Fruit fly (Drosophila melanogaster) whole organism, embryonic: ENCODE measurements around the gene CG13455.

Experiments used
- B-H2 ChIP-seq: fragments of 200-800 bp; sonication (Bioruptor generic); optimal IDR thresholded peaks from 2 replicates; lab custom pipeline; 2018; ENCODE audit warnings: missing biosample characterization, mild to moderate bottlenecking, missing genetic modification characterization
- CG13296 ChIP-seq: fragments of 200-800 bp; sonication (Bioruptor generic); optimal IDR thresholded peaks from 3 replicates; lab custom pipeline; 2018; ENCODE audit warnings: missing biosample characterization, mild to moderate bottlenecking, missing genetic modification characterization
- CG14710 ChIP-seq: fragments of 200-800 bp; sonication (Bioruptor generic); optimal IDR thresholded peaks from 3 replicates; lab custom pipeline; 2019; ENCODE audit warnings: missing biosample characterization, mild to moderate bottlenecking, missing genetic modification characterization, moderate library complexity
- CG15601 ChIP-seq: fragments of 200-800 bp; sonication (Bioruptor generic); optimal IDR thresholded peaks from 3 replicates; lab custom pipeline; 2019; ENCODE audit warnings: missing biosample characterization, mild to moderate bottlenecking, missing genetic modification characterization, moderate library complexity
- CG17361 ChIP-seq: fragments of 200-800 bp; sonication (Bioruptor generic); IDR thresholded peaks from 3 replicates; pipeline ENCODE4 v1.3.6; 2022; ENCODE audit warnings: missing biosample characterization, missing genetic modification characterization
- CG18011 ChIP-seq: fragments of 200-800 bp; sonication (Bioruptor generic); optimal IDR thresholded peaks from 2 replicates; lab custom pipeline; 2017; ENCODE audit warnings: missing biosample characterization, missing genetic modification characterization, mild to moderate bottlenecking, moderate library complexity, missing genotype
- CG18262 ChIP-seq: fragments of 200-800 bp; optimal IDR thresholded peaks from 3 replicates; lab custom pipeline; 2019; ENCODE audit warnings: missing biosample characterization, mild to moderate bottlenecking, missing genetic modification characterization, moderate library complexity
- CG2199 ChIP-seq: fragments of 200-800 bp; sonication (Bioruptor generic); IDR thresholded peaks from 3 replicates; pipeline ENCODE4 v1.3.6; 2022; ENCODE audit warnings: missing biosample characterization, missing genetic modification characterization
- CG8924 ChIP-seq: fragments of 200-800 bp; optimal IDR thresholded peaks from 3 replicates; lab custom pipeline; 2019; ENCODE audit warnings: missing biosample characterization, mild to moderate bottlenecking, missing genetic modification characterization, moderate library complexity
- CHES-1-like ChIP-seq: fragments of 200-800 bp; sonication (Bioruptor generic); optimal IDR thresholded peaks from 2 replicates; lab custom pipeline; 2016; ENCODE audit warnings: missing biosample characterization, missing genetic modification characterization
- Dip3 ChIP-seq: fragments of 200-800 bp; sonication (Bioruptor generic); optimal IDR thresholded peaks from 3 replicates; lab custom pipeline; 2016; ENCODE audit warnings: missing biosample characterization, missing genetic modification characterization
- Dref ChIP-seq: fragments of 200-800 bp; sonication (Bioruptor generic); IDR thresholded peaks from 2 replicates; pipeline ENCODE4 v1.3.6; 2022; ENCODE audit warnings: missing biosample characterization, missing genetic modification characterization
- Ets65A ChIP-seq: fragments of 200-800 bp; sonication (Bioruptor generic); peaks from one replicate; lab custom pipeline; 2016; ENCODE audit warnings: missing biosample characterization, missing genetic modification characterization
- Gug ChIP-seq: fragments of 200-800 bp; sonication (Bioruptor generic); IDR thresholded peaks from 4 replicates; pipeline ENCODE4 v1.3.6; 2022; ENCODE audit warnings: missing biosample characterization, missing genetic modification characterization
- Hsf ChIP-seq: fragments of 200-800 bp; sonication (Bioruptor generic); optimal IDR thresholded peaks from 3 replicates; lab custom pipeline; 2016; ENCODE audit warnings: missing biosample characterization, missing genetic modification characterization
- Med ChIP-seq: fragments of 200-800 bp; sonication (Bioruptor generic); peaks from one replicate; lab custom pipeline; 2016; ENCODE audit warnings: missing biosample characterization, missing genetic modification characterization, mild to moderate bottlenecking, inconsistent platforms, moderate library complexity
- Pdp1 ChIP-seq, 2 experiments: fragments of 200-800 bp; sonication (Bioruptor generic); optimal IDR thresholded peaks; 3 replicates each; lab custom pipeline; 2016; ENCODE audit warnings: missing biosample characterization in 2 of 2, missing genetic modification characterization in 2 of 2, mild to moderate bottlenecking in 1 of 2, moderate library complexity in 1 of 2
- Sin3A ChIP-seq: fragments of >200 bp; optimal IDR thresholded peaks from 2 replicates; lab custom pipeline; 2018
- Sox102F ChIP-seq: fragments of 200-800 bp; sonication (Bioruptor generic); optimal IDR thresholded peaks from 2 replicates; lab custom pipeline; 2018; ENCODE audit warnings: missing biosample characterization, mild to moderate bottlenecking, missing genetic modification characterization, moderate library complexity
- Stat92E ChIP-seq, 3 experiments: fragments of >200 bp in 2 of 3; fragments of 200-800 bp in 1 of 3; sonication (Bioruptor generic) in 1 of 3; optimal IDR thresholded peaks; 2 replicates each; lab custom pipeline; 2017 to 2019; ENCODE audit warnings: missing biosample characterization in 3 of 3, missing genetic modification characterization in 3 of 3, mild to moderate bottlenecking in 1 of 3, moderate library complexity in 1 of 3
- abd-A ChIP-seq: fragments of 200-800 bp; sonication (Bioruptor generic); optimal IDR thresholded peaks from 3 replicates; lab custom pipeline; 2019; ENCODE audit warnings: missing biosample characterization, mild to moderate bottlenecking, missing genetic modification characterization, moderate library complexity
- ato ChIP-seq: fragments of 200-800 bp; sonication (Bioruptor generic); IDR thresholded peaks from 2 replicates; pipeline ENCODE4 v1.3.6; 2022; ENCODE audit warnings: missing biosample characterization, missing genetic modification characterization; ENCODE audit not compliant: partially characterized antibody
- cas ChIP-seq: fragments of 200-800 bp; sonication (Bioruptor generic); IDR thresholded peaks from 2 replicates; pipeline ENCODE4 v1.3.6; 2022; ENCODE audit warnings: missing biosample characterization, missing genetic modification characterization
- chinmo ChIP-seq: fragments of 200-800 bp; sonication (Bioruptor generic); IDR thresholded peaks from 4 replicates; pipeline ENCODE4 v1.3.6; 2022; ENCODE audit warnings: missing biosample characterization, missing genetic modification characterization; ENCODE audit not compliant: partially characterized antibody
- ci ChIP-seq: fragments of 200-800 bp; sonication (Bioruptor generic); IDR thresholded peaks from 3 replicates; pipeline ENCODE4 v1.3.6; 2022; ENCODE audit warnings: missing biosample characterization, missing genetic modification characterization
- crc ChIP-seq: fragments of 200-800 bp; sonication (Bioruptor generic); optimal IDR thresholded peaks from 2 replicates; lab custom pipeline; 2016; ENCODE audit warnings: missing biosample characterization, missing genetic modification characterization
- cwo ChIP-seq: fragments of 200-800 bp; sonication (Bioruptor generic); optimal IDR thresholded peaks from 3 replicates; lab custom pipeline; 2017; ENCODE audit warnings: missing biosample characterization, missing genetic modification characterization, mild to moderate bottlenecking, moderate library complexity, missing genetic modification reagents
- ems ChIP-seq: fragments of 200-800 bp; sonication (Bioruptor generic); optimal IDR thresholded peaks from 3 replicates; lab custom pipeline; 2016; ENCODE audit warnings: missing biosample characterization, missing genetic modification characterization
- gro ChIP-seq: fragments of 200-800 bp; sonication (Bioruptor generic); optimal IDR thresholded peaks from 2 replicates; lab custom pipeline; 2016; ENCODE audit warnings: missing biosample characterization, missing genetic modification characterization
- her ChIP-seq: fragments of 200-800 bp; sonication (Bioruptor generic); optimal IDR thresholded peaks from 2 replicates; lab custom pipeline; 2016; ENCODE audit warnings: missing biosample characterization, missing genetic modification characterization
- insv ChIP-seq, 2 experiments: fragments of 200-800 bp; sonication (Bioruptor generic); optimal IDR thresholded peaks; 3 replicates each; lab custom pipeline; 2016 to 2018; ENCODE audit warnings: missing biosample characterization in 2 of 2, missing genetic modification characterization in 2 of 2
- kah ChIP-seq: fragments of 200-800 bp; sonication (Bioruptor generic); optimal IDR thresholded peaks from 2 replicates; lab custom pipeline; 2018; ENCODE audit warnings: missing biosample characterization, mild to moderate bottlenecking, missing genetic modification characterization
- kni ChIP-seq: fragments of 200-800 bp; sonication (Bioruptor generic); optimal IDR thresholded peaks from 3 replicates; lab custom pipeline; 2017; ENCODE audit warnings: mild to moderate bottlenecking, missing biosample characterization, missing genetic modification reagents, missing genetic modification characterization
- lab ChIP-seq: fragments of 200-800 bp; sonication (Bioruptor generic); optimal IDR thresholded peaks from 3 replicates; lab custom pipeline; 2017; ENCODE audit warnings: missing biosample characterization, missing genetic modification characterization, mild to moderate bottlenecking, moderate library complexity, missing genetic modification reagents
- org-1 ChIP-seq: fragments of 200-800 bp; sonication (Bioruptor generic); optimal IDR thresholded peaks from 2 replicates; lab custom pipeline; 2017; ENCODE audit warnings: missing biosample characterization, missing genetic modification characterization
- phol ChIP-seq: fragments of 200-800 bp; sonication (Bioruptor generic); optimal IDR thresholded peaks from 3 replicates; lab custom pipeline; 2018; ENCODE audit warnings: missing biosample characterization, mild to moderate bottlenecking, missing genetic modification characterization, moderate library complexity
- pros ChIP-seq: fragments of 200-800 bp; sonication (Bioruptor generic); optimal IDR thresholded peaks from 3 replicates; lab custom pipeline; 2019; ENCODE audit warnings: missing biosample characterization, mild to moderate bottlenecking, missing genetic modification characterization, moderate library complexity
- rib ChIP-seq: fragments of 200-800 bp; sonication (Bioruptor generic); IDR thresholded peaks from 2 replicates; pipeline ENCODE4 v1.3.6; 2022; ENCODE audit warnings: missing biosample characterization, missing genetic modification characterization
- row ChIP-seq: fragments of 200-800 bp; sonication (Bioruptor generic); IDR thresholded peaks from 3 replicates; pipeline ENCODE4 v1.3.6; 2022; ENCODE audit warnings: missing biosample characterization, missing genetic modification characterization
- sens ChIP-seq: fragments of 200-800 bp; sonication (Bioruptor generic); peaks from one replicate; lab custom pipeline; 2016; ENCODE audit warnings: missing biosample characterization, missing genetic modification characterization
- sqz ChIP-seq: fragments of 200-800 bp; sonication (Bioruptor generic); optimal IDR thresholded peaks from 3 replicates; lab custom pipeline; 2018; ENCODE audit warnings: missing biosample characterization, mild to moderate bottlenecking, missing genetic modification characterization
- unpg ChIP-seq: fragments of 200-800 bp; sonication (Bioruptor generic); optimal IDR thresholded peaks from 3 replicates; lab custom pipeline; 2018; ENCODE audit warnings: missing biosample characterization, mild to moderate bottlenecking, missing genetic modification characterization, moderate library complexity
- vvl ChIP-seq: fragments of 200-800 bp; sonication (Bioruptor generic); IDR thresholded peaks from 2 replicates; pipeline ENCODE4 v1.3.6; 2022; ENCODE audit warnings: missing biosample characterization, missing genetic modification characterization
- zen ChIP-seq: fragments of 200-800 bp; sonication (Bioruptor generic); optimal IDR thresholded peaks from 3 replicates; lab custom pipeline; 2018; ENCODE audit warnings: missing biosample characterization, mild to moderate bottlenecking, missing genetic modification characterization, moderate library complexity

CG13455 gene

dm6 chr3L:15543049-15543448 is 46.7 kb downstream of the CG13455 start:
- no peak for TF ChIP-seq insv (GFP tag; optimal IDR thresholded peaks at IDR 0.05; lab: Kevin White, UChicago)
- no peak for TF ChIP-seq CG18011 (GFP tag; lab: Kevin White, UChicago)
- no peak for TF ChIP-seq Sin3A (lab: Kevin White, UChicago)
- TF ChIP-seq Dref (GFP tag; lab: Robert Waterston, UW): no peak
- no peak for TF ChIP-seq CG13296 (GFP tag; lab: Kevin White, UChicago)

- no peak for TF ChIP-seq unpg (GFP tag; lab: Kevin White, UChicago)
- TF ChIP-seq sens (GFP tag; lab: Kevin White, UChicago): peak; percentile 16
- 0 out of 4 replicates have a peak, but pooled peaks have one; percentile 5 for TF ChIP-seq chinmo (GFP tag; lab: Robert Waterston, UW)
- TF ChIP-seq crc (GFP tag; lab: Kevin White, UChicago): no peak
- no peak for TF ChIP-seq ato (GFP tag; lab: Robert Waterston, UW)
- peak; percentile 91 for TF ChIP-seq vvl (GFP tag; lab: Robert Waterston, UW)
- no peak for TF ChIP-seq rib (GFP tag; lab: Robert Waterston, UW)
- peak; percentile 62 for TF ChIP-seq sqz (GFP tag; lab: Kevin White, UChicago)
- TF ChIP-seq Pdp1 (GFP tag; optimal IDR thresholded peaks at IDR 0.05; lab: Kevin White, UChicago): peak in 1 of 2 experiments; percentile 76
- TF ChIP-seq kni (GFP tag; lab: Kevin White, UChicago): peak; percentile 10
- TF ChIP-seq cwo (GFP tag; lab: Kevin White, UChicago): peak; percentile 62
- no peak for TF ChIP-seq zen
- peak; percentile 93 for TF ChIP-seq pros (GFP tag; lab: Kevin White, UChicago)
- peak; percentile 55 for TF ChIP-seq abd-A (tag; lab: Kevin White, UChicago)
Observed at dm6 chr3L:15543467-15543866, 47.1 kb downstream of the CG13455 start.

DNA sequence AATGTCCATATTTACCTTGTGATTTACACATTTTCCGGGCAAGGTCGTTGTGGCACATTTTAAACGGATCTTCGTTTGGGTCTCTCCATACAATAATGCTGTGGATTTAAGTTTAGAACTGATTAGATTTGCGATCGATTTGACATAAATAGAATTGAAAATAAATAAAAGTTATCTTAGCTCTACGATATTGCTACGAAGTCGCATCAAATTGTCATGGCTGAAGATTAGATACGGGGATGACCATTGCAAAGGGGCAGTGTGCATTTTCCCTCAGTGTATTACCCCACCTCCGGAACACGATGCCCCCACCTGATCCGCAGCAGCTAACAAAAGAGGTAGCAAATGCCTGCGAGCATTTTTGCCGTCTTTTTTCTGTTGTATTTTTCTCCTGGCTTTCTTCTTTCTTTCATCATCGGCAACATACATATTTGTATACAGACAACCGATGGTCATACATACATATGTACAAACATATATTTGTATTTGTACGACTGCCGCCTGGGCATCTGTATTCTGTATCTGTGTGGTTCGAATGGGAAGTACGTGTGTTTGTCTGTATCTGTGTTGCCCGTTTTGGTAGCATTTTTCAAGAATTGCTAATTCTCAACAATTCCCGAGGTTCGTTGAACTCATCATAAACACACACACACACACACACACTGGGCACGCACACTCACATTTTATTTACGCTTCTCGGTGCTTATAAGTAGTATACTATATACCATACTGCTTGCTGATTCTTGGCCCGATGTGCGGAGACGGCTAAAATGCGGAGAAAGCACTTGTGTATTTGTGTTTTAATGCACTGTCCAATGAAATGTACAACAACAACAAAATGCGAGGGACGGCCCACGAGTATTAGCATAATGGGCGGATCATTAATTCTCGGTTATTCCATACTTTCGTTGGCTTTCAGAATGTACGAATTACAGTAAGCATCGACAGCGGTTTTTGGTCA is 48.4 kb downstream of the CG13455 start:
- TF ChIP-seq org-1: no peak
- no peak for TF ChIP-seq her (GFP tag; lab: Kevin White, UChicago)
- peak; percentile 60 for TF ChIP-seq Ets65A (GFP tag; lab: Kevin White, UChicago)
- peak; percentile 12 for TF ChIP-seq lab (GFP tag; lab: Kevin White, UChicago)
- no peak for TF ChIP-seq kah (GFP tag; lab: Kevin White, UChicago)
- no peak for TF ChIP-seq Dip3 (GFP tag; lab: Kevin White, UChicago)
- no peak for TF ChIP-seq CHES-1-like (GFP tag; lab: Kevin White, UChicago)
- TF ChIP-seq CG15601 (tag; lab: Kevin White, UChicago): peak; percentile 6
- TF ChIP-seq B-H2 (GFP tag; lab: Kevin White, UChicago): no peak
- peak; percentile 41 for TF ChIP-seq CG18262 (tag; lab: Kevin White, UChicago)
- peak; percentile 6 for TF ChIP-seq CG14710 (tag; lab: Kevin White, UChicago)
- TF ChIP-seq vvl (GFP tag; lab: Robert Waterston, UW): peak; percentile 12; the same call in 1 of the 2 replicates
- TF ChIP-seq CG2199 (GFP tag; lab: Robert Waterston, UW): no peak
- TF ChIP-seq Hsf (GFP tag; lab: Kevin White, UChicago): no peak
- TF ChIP-seq gro (GFP tag; lab: Kevin White, UChicago): no peak
- peak; percentile 46; the same call in 1 of the 3 replicates for TF ChIP-seq ci (GFP tag; lab: Robert Waterston, UW)
- TF ChIP-seq CG8924 (tag; lab: Kevin White, UChicago): no peak
- peak; percentile 17 for TF ChIP-seq Sox102F (GFP tag; lab: Kevin White, UChicago)
- no peak for TF ChIP-seq cas (GFP tag; lab: Robert Waterston, UW)
- TF ChIP-seq pros (GFP tag; lab: Kevin White, UChicago): peak; percentile 12
- TF ChIP-seq Stat92E (GFP tag; optimal IDR thresholded peaks at IDR 0.05; lab: Kevin White, UChicago): peak in 1 of 3 experiments; percentile 24
- peak; percentile 23 for TF ChIP-seq phol
- TF ChIP-seq Med (GFP tag; lab: Kevin White, UChicago): peak; percentile 3
- peak; percentile 41; the same call in 2 of the 3 replicates for TF ChIP-seq CG17361 (GFP tag; lab: Robert Waterston, UW)
- TF ChIP-seq Gug (GFP tag; lab: Robert Waterston, UW): peak; percentile 16; the same call in 1 of the 4 replicates
- 0 out of 3 replicates have a peak, but pooled peaks have one; percentile 10 for TF ChIP-seq row (GFP tag; lab: Robert Waterston, UW)
- TF ChIP-seq kni (GFP tag; lab: Kevin White, UChicago): peak; percentile 17
- no peak for TF ChIP-seq ems (GFP tag; lab: Kevin White, UChicago)
